Worm (Caenorhabditis elegans) whole organism, late embryonic: Measurements from ENCODE around the gene M70.3.

Experiments used
- ceh-24 ChIP-seq: sonication (generic microtip); optimal IDR thresholded peaks from 2 replicates; lab custom pipeline; 2016; ENCODE audit warnings: mild to moderate bottlenecking, missing genetic modification characterization, missing compliant biosample characterization
- ceh-30 ChIP-seq: fragments of 150-350 bp; optimal IDR thresholded peaks from 2 replicates; lab custom pipeline; 2014; ENCODE audit warnings: missing biosample characterization, missing genetic modification characterization
- ceh-34 ChIP-seq: sonication (generic microtip); optimal IDR thresholded peaks from 2 replicates; lab custom pipeline; 2016; ENCODE audit warnings: mild to moderate bottlenecking, missing genetic modification characterization, missing compliant biosample characterization
- sdc-2 ChIP-seq: sonication (generic microtip); optimal IDR thresholded peaks from 2 replicates; lab custom pipeline; 2016; ENCODE audit warnings: missing genotype, missing genetic modification characterization, missing compliant biosample characterization

ce11 chrIV:2217260-2217659 lies 25.0 kb downstream of the M70.3 start:
- TF ChIP-seq ceh-34 (tag; lab: Kevin White, UChicago) = no peak
- TF ChIP-seq ceh-30 (tag; lab: Kevin White, UChicago) = no peak
- TF ChIP-seq sdc-2 (tag; lab: Kevin White, UChicago) = no peak
- no peak for TF ChIP-seq ceh-24 (tag; lab: Kevin White, UChicago)
